Fruit fly (Drosophila melanogaster) whole organism, embryonic: ENCODE measurements around the gene Cyp310a1.

ENCODE experiments used
- Awh ChIP-seq: fragments of 200-800 bp; sonication (Bioruptor generic); IDR thresholded peaks from 2 replicates; pipeline ENCODE4, ENCODE4 v1.3.6; 2022; ENCODE audit warnings: missing biosample characterization, missing genetic modification characterization
- BEAF-32 ChIP-seq: fragments of 200-800 bp; sonication (Bioruptor generic); optimal IDR thresholded peaks from 3 replicates; lab custom pipeline; 2017; ENCODE audit warnings: missing biosample characterization, missing genetic modification characterization, mild to moderate bottlenecking, moderate library complexity, missing genetic modification reagents
- CG1024 ChIP-seq: fragments of 200-800 bp; sonication (Bioruptor generic); IDR thresholded peaks from 2 replicates; pipeline ENCODE4 v1.3.6; 2022; ENCODE audit warnings: missing biosample characterization, missing genetic modification characterization
- CG10267 ChIP-seq: fragments of 200-800 bp; sonication (Bioruptor generic); optimal IDR thresholded peaks from 2 replicates; lab custom pipeline; 2018; ENCODE audit warnings: missing biosample characterization, mild to moderate bottlenecking, missing genetic modification characterization, moderate library complexity
- CG10959 ChIP-seq: fragments of 200-800 bp; sonication (Bioruptor generic); IDR thresholded peaks from 2 replicates; pipeline ENCODE4 v1.3.6; 2022; ENCODE audit warnings: missing biosample characterization, missing genetic modification characterization
- CG14965 ChIP-seq: fragments of 200-800 bp; sonication (Bioruptor generic); optimal IDR thresholded peaks from 2 replicates; lab custom pipeline; 2016; ENCODE audit warnings: missing biosample characterization, missing genetic modification characterization, borderline replicate concordance
- CG15479 ChIP-seq: fragments of 200-800 bp; sonication (Bioruptor generic); optimal IDR thresholded peaks from 3 replicates; lab custom pipeline; 2019; ENCODE audit warnings: missing biosample characterization, mild to moderate bottlenecking, missing genetic modification characterization, moderate library complexity
- CG15696 ChIP-seq: fragments of 200-800 bp; sonication (Bioruptor generic); optimal IDR thresholded peaks from 2 replicates; lab custom pipeline; 2019; ENCODE audit warnings: missing biosample characterization, mild to moderate bottlenecking, missing genetic modification characterization, moderate library complexity
- CG17568 ChIP-seq: fragments of 200-800 bp; sonication (Bioruptor generic); optimal IDR thresholded peaks from 2 replicates; lab custom pipeline; 2018; ENCODE audit warnings: missing biosample characterization, mild to moderate bottlenecking, missing genetic modification characterization, moderate library complexity
- CG2712 ChIP-seq: fragments of 200-800 bp; optimal IDR thresholded peaks from 3 replicates; lab custom pipeline; 2019; ENCODE audit warnings: missing biosample characterization, mild to moderate bottlenecking, missing genetic modification characterization, moderate library complexity
- CG3281 ChIP-seq: fragments of 200-800 bp; sonication (Bioruptor generic); optimal IDR thresholded peaks from 3 replicates; lab custom pipeline; 2017; ENCODE audit warnings: missing biosample characterization, mild to moderate bottlenecking, missing genetic modification characterization
- CG4617 ChIP-seq: fragments of 200-800 bp; sonication (Bioruptor generic); optimal IDR thresholded peaks from 3 replicates; lab custom pipeline; 2016; ENCODE audit warnings: missing biosample characterization, missing genetic modification characterization, borderline replicate concordance
- CG4854 ChIP-seq: fragments of 200-800 bp; sonication (Bioruptor generic); optimal IDR thresholded peaks from 2 replicates; lab custom pipeline; 2016; ENCODE audit warnings: missing biosample characterization, missing genetic modification characterization, inconsistent platforms
- CG6254 ChIP-seq: fragments of 200-800 bp; sonication (Bioruptor generic); optimal IDR thresholded peaks from 3 replicates; lab custom pipeline; 2017; ENCODE audit warnings: mild to moderate bottlenecking, missing biosample characterization, missing genetic modification reagents, missing genetic modification characterization
- CG6854 ChIP-seq: fragments of 200-800 bp; sonication (Bioruptor generic); optimal IDR thresholded peaks from 3 replicates; lab custom pipeline; 2017; ENCODE audit warnings: missing biosample characterization, mild to moderate bottlenecking, missing genetic modification characterization
- CG7556 ChIP-seq: fragments of 200-800 bp; sonication (Bioruptor generic); optimal IDR thresholded peaks from 2 replicates; lab custom pipeline; 2017; ENCODE audit warnings: missing biosample characterization, mild to moderate bottlenecking, missing genetic modification characterization
- CG9727 ChIP-seq: fragments of 200-800 bp; sonication (Bioruptor generic); optimal IDR thresholded peaks from 3 replicates; lab custom pipeline; 2017; ENCODE audit warnings: missing biosample characterization, mild to moderate bottlenecking, missing genetic modification characterization
- CG9797 ChIP-seq: fragments of 200-800 bp; sonication (Bioruptor generic); optimal IDR thresholded peaks from 3 replicates; lab custom pipeline; 2018; ENCODE audit warnings: missing biosample characterization, mild to moderate bottlenecking, missing genetic modification characterization
- CTCF ChIP-seq: fragments of 200-800 bp; sonication (Bioruptor generic); optimal IDR thresholded peaks from 2 replicates; lab custom pipeline; 2017; ENCODE audit warnings: missing biosample characterization, mild to moderate bottlenecking, missing genetic modification characterization, moderate library complexity
- Dp ChIP-seq: fragments of 200-800 bp; sonication (Bioruptor generic); optimal IDR thresholded peaks from 2 replicates; lab custom pipeline; 2018; ENCODE audit warnings: missing biosample characterization, mild to moderate bottlenecking, missing genetic modification characterization, moderate library complexity
- E2f2 ChIP-seq: fragments of 200-800 bp; sonication (Bioruptor generic); IDR thresholded peaks from 2 replicates; pipeline ENCODE4 v1.3.6; 2022; ENCODE audit warnings: missing biosample characterization, missing genetic modification characterization
- Fer1 ChIP-seq: fragments of 200-800 bp; sonication (Bioruptor generic); optimal IDR thresholded peaks from 2 replicates; lab custom pipeline; 2017; ENCODE audit warnings: missing biosample characterization, mild to moderate bottlenecking, missing genetic modification characterization
- Hey ChIP-seq: fragments of 200-800 bp; sonication (Bioruptor generic); optimal IDR thresholded peaks from 3 replicates; lab custom pipeline; 2018; ENCODE audit warnings: missing biosample characterization, mild to moderate bottlenecking, missing genetic modification characterization
- Jarid2 ChIP-seq: fragments of 200-800 bp; sonication (Bioruptor generic); optimal IDR thresholded peaks from 3 replicates; lab custom pipeline; 2017; ENCODE audit warnings: mild to moderate bottlenecking, missing biosample characterization, missing genetic modification reagents, missing genetic modification characterization
- MESR4 ChIP-seq: fragments of 200-800 bp; sonication (Bioruptor generic); optimal IDR thresholded peaks from 2 replicates; lab custom pipeline; 2018; ENCODE audit warnings: missing biosample characterization, mild to moderate bottlenecking, missing genetic modification characterization, moderate library complexity
- Mrtf ChIP-seq: fragments of 200-800 bp; sonication (Bioruptor generic); IDR thresholded peaks from 3 replicates; pipeline ENCODE4 v1.3.6; 2022; ENCODE audit warnings: missing biosample characterization, missing genetic modification characterization
- NC2α ChIP-seq: fragments of 200-800 bp; sonication (Bioruptor generic); optimal IDR thresholded peaks from 2 replicates; lab custom pipeline; 2016; ENCODE audit warnings: missing biosample characterization, missing genetic modification characterization
- Opbp ChIP-seq: fragments of 200-800 bp; sonication (Bioruptor generic); IDR thresholded peaks from 3 replicates; pipeline ENCODE4 v1.3.6; 2022; ENCODE audit warnings: missing biosample characterization, missing genetic modification characterization; ENCODE audit not compliant: partially characterized antibody
- Sin3A ChIP-seq: fragments of >200 bp; optimal IDR thresholded peaks from 2 replicates; lab custom pipeline; 2018
- Spps ChIP-seq: fragments of 200-800 bp; sonication (Bioruptor generic); optimal IDR thresholded peaks from 2 replicates; lab custom pipeline; 2018; ENCODE audit warnings: missing biosample characterization, mild to moderate bottlenecking, missing genetic modification characterization
- Taf1 ChIP-seq: fragments of 200-800 bp; sonication (Bioruptor generic); IDR thresholded peaks from 2 replicates; pipeline ENCODE4 v1.3.6; 2022; ENCODE audit warnings: missing biosample characterization, missing genetic modification characterization
- bbx ChIP-seq: fragments of 200-800 bp; sonication (Bioruptor generic); IDR thresholded peaks from 2 replicates; pipeline ENCODE4 v1.3.6; 2022; ENCODE audit warnings: missing biosample characterization, missing genetic modification characterization; ENCODE audit not compliant: partially characterized antibody
- bigmax ChIP-seq: fragments of 200-800 bp; sonication (Bioruptor generic); optimal IDR thresholded peaks from 2 replicates; lab custom pipeline; 2018; ENCODE audit warnings: missing biosample characterization, mild to moderate bottlenecking, missing genetic modification characterization
- crc ChIP-seq: fragments of 200-800 bp; sonication (Bioruptor generic); optimal IDR thresholded peaks from 2 replicates; lab custom pipeline; 2016; ENCODE audit warnings: missing biosample characterization, missing genetic modification characterization
- croc ChIP-seq: fragments of 200-800 bp; sonication (Bioruptor generic); conservative IDR thresholded peaks from 3 replicates; pipeline ENCODE4 v1.3.6; 2022; ENCODE audit warnings: missing biosample characterization, missing genetic modification characterization
- crp ChIP-seq, 2 experiments: fragments of 200-800 bp; sonication (Bioruptor generic); optimal IDR thresholded peaks; 2 replicates in 1 of 2; 3 replicates in 1 of 2; lab custom pipeline; 2017; ENCODE audit warnings: missing biosample characterization in 2 of 2, missing genetic modification characterization in 2 of 2, mild to moderate bottlenecking in 1 of 2, moderate library complexity in 1 of 2
- fd102C ChIP-seq: fragments of 200-800 bp; sonication (Bioruptor generic); optimal IDR thresholded peaks from 2 replicates; lab custom pipeline; 2018; ENCODE audit warnings: missing biosample characterization, mild to moderate bottlenecking, missing genetic modification characterization, moderate library complexity
- gfzf ChIP-seq: fragments of 200-800 bp; sonication (Bioruptor generic); optimal IDR thresholded peaks from 2 replicates; lab custom pipeline; 2016; ENCODE audit warnings: missing biosample characterization, mild to moderate bottlenecking, missing genetic modification characterization, moderate library complexity
- ind ChIP-seq: fragments of 200-800 bp; sonication (Bioruptor generic); optimal IDR thresholded peaks from 3 replicates; lab custom pipeline; 2016; ENCODE audit warnings: missing biosample characterization, missing genetic modification characterization
- kah ChIP-seq: fragments of 200-800 bp; sonication (Bioruptor generic); optimal IDR thresholded peaks from 2 replicates; lab custom pipeline; 2018; ENCODE audit warnings: missing biosample characterization, mild to moderate bottlenecking, missing genetic modification characterization
- pum ChIP-seq: fragments of 200-800 bp; sonication (Bioruptor generic); optimal IDR thresholded peaks from 2 replicates; lab custom pipeline; 2016; ENCODE audit warnings: missing biosample characterization, missing genetic modification characterization
- rib ChIP-seq: fragments of 200-800 bp; sonication (Bioruptor generic); IDR thresholded peaks from 2 replicates; pipeline ENCODE4 v1.3.6; 2022; ENCODE audit warnings: missing biosample characterization, missing genetic modification characterization
- row ChIP-seq: fragments of 200-800 bp; sonication (Bioruptor generic); IDR thresholded peaks from 3 replicates; pipeline ENCODE4 v1.3.6; 2022; ENCODE audit warnings: missing biosample characterization, missing genetic modification characterization
- slp2 ChIP-seq: fragments of 200-800 bp; sonication (Bioruptor generic); optimal IDR thresholded peaks from 2 replicates; lab custom pipeline; 2016; ENCODE audit warnings: missing biosample characterization, missing genetic modification characterization
- tin ChIP-seq: fragments of 200-800 bp; sonication (Bioruptor generic); optimal IDR thresholded peaks from 3 replicates; lab custom pipeline; 2016; ENCODE audit warnings: missing biosample characterization, missing genetic modification characterization
- tx ChIP-seq: fragments of 200-800 bp; sonication (Bioruptor generic); optimal IDR thresholded peaks from 2 replicates; lab custom pipeline; 2016; ENCODE audit warnings: missing biosample characterization, missing genetic modification characterization
- unc-4 ChIP-seq: fragments of 200-800 bp; sonication (Bioruptor generic); IDR thresholded peaks from 2 replicates; pipeline ENCODE4 v1.3.6; 2022; ENCODE audit warnings: missing biosample characterization, missing genetic modification characterization; ENCODE audit not compliant: partially characterized antibody
- vfl ChIP-seq: fragments of 200-800 bp; sonication (Bioruptor generic); optimal IDR thresholded peaks from 2 replicates; lab custom pipeline; 2016; ENCODE audit warnings: missing biosample characterization, missing genetic modification characterization
- z ChIP-seq: fragments of 200-800 bp; sonication (Bioruptor generic); IDR thresholded peaks from 3 replicates; pipeline ENCODE4 v1.3.6; 2022; ENCODE audit warnings: missing biosample characterization, missing genetic modification characterization
- zfh1 ChIP-seq: fragments of 200-800 bp; sonication (Bioruptor generic); IDR thresholded peaks from 3 replicates; pipeline ENCODE4 v1.3.6; 2022; ENCODE audit warnings: missing biosample characterization, missing genetic modification characterization

The Cyp310a1 gene

DNA sequence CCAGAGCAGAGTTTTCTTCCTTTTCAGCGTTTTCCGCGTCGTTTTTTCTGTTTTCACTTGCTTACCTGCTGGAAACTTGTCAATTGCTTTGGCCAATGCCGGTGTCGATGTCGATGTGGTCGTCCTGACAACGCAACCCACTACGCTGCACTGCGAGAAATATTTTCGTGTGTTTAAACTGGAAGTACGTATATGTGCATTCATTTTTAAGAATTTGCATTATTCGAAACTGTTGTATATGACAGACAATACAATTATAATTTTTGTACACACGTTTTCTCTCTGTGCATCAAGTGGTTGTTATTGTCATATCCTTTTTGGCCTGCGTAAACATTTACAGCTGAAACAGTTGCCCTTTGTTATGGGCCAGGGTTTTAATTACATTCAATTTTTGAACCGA lies 36.8 kb downstream of the Cyp310a1 start, which contains the start of gene IFT46 (continued):
- TF ChIP-seq CG1024 (GFP tag; lab: Robert Waterston, UW), result 0 out of 2 replicates have a peak, but pooled peaks have one; percentile 13
- TF ChIP-seq CG15479 (GFP tag; lab: Kevin White, UChicago), result peak; percentile 73
- no peak for TF ChIP-seq pum (GFP tag; lab: Kevin White, UChicago)
- TF ChIP-seq fd102C (GFP tag; lab: Kevin White, UChicago), result peak; percentile 55
- TF ChIP-seq zfh1, result peak; percentile 71
- TF ChIP-seq tx (GFP tag; lab: Kevin White, UChicago), result no peak
- TF ChIP-seq CG15696, result peak; percentile 46

DNA sequence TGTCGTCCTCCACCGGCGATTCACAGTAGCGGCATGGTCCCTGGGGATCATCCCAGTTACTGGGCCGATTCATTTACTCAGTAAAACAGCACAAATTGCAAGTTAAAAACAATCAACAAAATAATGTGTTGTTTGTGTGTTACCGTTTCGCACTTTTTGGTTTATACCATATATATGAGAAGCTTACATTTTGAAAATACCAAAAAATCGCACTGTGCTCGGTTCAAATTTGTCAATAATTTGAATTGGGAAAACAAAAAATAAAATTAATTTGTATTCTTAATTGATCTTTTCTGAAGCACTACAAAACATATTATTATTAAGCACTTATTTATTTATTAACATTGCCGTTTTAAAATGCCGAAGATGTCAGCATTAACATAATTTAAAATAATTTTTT lies 40.7 kb downstream of the Cyp310a1 start, which contains the start of gene Atac2:
Atac2 (minus strand) TSS at position 144 of the 400 bp plus-strand sequence.
- TF ChIP-seq CG15479 (GFP tag; lab: Kevin White, UChicago) (no peak), ind (GFP tag; lab: Kevin White, UChicago) (no peak), Taf1 (GFP tag; lab: Robert Waterston, UW) (no peak), BEAF-32 (GFP tag; lab: Kevin White, UChicago) (peak; percentile 40), crc (no peak), Dp (GFP tag; lab: Kevin White, UChicago) (peak; percentile 74), rib (GFP tag; lab: Robert Waterston, UW) (no peak), gfzf (GFP tag; lab: Kevin White, UChicago) (peak; percentile 83), CTCF (GFP tag; lab: Kevin White, UChicago) (no peak), CG4617 (GFP tag; lab: Kevin White, UChicago) (peak; percentile 63), E2f2 (GFP tag; lab: Robert Waterston, UW) (peak; percentile 82), CG9727 (GFP tag; lab: Kevin White, UChicago) (no peak), CG17568 (GFP tag; lab: Kevin White, UChicago) (no peak), CG2712 (tag; lab: Kevin White, UChicago) (no peak), CG7556 (no peak), CG10959 (GFP tag; lab: Robert Waterston, UW) (no peak), Jarid2 (no peak), row (GFP tag; lab: Robert Waterston, UW) (peak; percentile 13; the same call in 1 of the 3 replicates), CG4854 (GFP tag; lab: Kevin White, UChicago) (no peak), Spps (tag; lab: Kevin White, UChicago) (no peak), croc (no peak), Opbp (GFP tag; lab: Robert Waterston, UW) (no peak), NC2α (GFP tag; lab: Kevin White, UChicago) (no peak), MESR4 (GFP tag; lab: Kevin White, UChicago) (peak; percentile 37), z (no peak), bbx (GFP tag; lab: Robert Waterston, UW) (0 out of 2 replicates have a peak, but pooled peaks have one; percentile 3), Awh (GFP tag; lab: Robert Waterston, UW) (no peak), Sin3A (lab: Kevin White, UChicago) (no peak), CG10267 (peak; percentile 7), Fer1 (GFP tag; lab: Kevin White, UChicago) (no peak), kah (GFP tag; lab: Kevin White, UChicago) (no peak), CG6254 (no peak), crp (GFP tag; optimal IDR thresholded peaks at IDR 0.05; lab: Kevin White, UChicago) (peak in 1 of 2 experiments; percentile 37), CG9797 (peak; percentile 52), tin (GFP tag; lab: Kevin White, UChicago) (no peak), slp2 (GFP tag; lab: Kevin White, UChicago) (no peak), CG3281 (no peak), CG6854 (GFP tag; lab: Kevin White, UChicago) (no peak), unc-4 (GFP tag; lab: Robert Waterston, UW) (0 out of 2 replicates have a peak, but pooled peaks have one; percentile 6), Hey (no peak), bigmax (no peak), Mrtf (no peak), vfl (GFP tag; lab: Kevin White, UChicago) (no peak), CG14965 (GFP tag; lab: Kevin White, UChicago) (no peak)
